Worm (Caenorhabditis elegans): ENCODE measurements around the gene F21G4.6.

The F21G4.6 gene

DNA sequence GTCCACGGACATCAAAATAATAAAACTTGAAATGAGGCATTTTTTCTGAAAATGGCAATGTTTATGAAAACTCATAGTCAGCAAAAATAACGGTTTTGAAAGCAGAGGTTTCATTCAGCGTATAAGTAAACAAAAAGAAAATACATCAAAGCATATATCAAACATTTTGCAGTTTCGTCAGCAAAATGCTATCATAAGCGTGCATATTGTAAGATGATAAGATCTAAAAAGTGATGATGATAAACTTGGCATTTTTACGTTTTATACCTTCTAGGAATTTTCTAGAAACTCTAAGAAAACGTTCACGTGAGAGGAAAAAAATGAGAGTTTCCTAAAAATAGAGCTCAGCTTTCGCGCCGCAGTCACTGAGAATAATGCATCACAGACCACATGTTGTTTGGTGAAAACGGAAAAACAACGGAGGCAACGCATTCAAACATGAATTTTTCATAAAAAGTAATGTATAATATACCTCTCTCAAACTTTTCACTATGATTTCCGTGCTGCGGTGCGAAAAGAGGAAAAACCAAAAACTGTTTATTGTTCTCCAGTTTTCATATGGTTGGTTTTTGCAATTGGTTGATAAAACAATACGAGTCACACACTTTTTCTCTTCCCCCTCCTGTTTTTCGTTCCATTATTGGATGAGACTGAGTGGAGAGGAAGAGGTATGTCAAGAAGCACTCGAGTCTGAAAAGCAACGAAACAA lies 54.2 kb downstream of the F21G4.6 start, which contains the start of the genes gst-36 and R07B1.5 (continued):
- TF ChIP-seq jun-1 (tag; optimal IDR thresholded peaks at IDR 0.05) (no peak), irx-1 (tag; optimal IDR thresholded peaks at IDR 0.05) (no peak), efl-1 (optimal IDR thresholded peaks at IDR 0.05) (no peak), efl-1 (GFP tag; optimal IDR thresholded peaks at IDR 0.05 in 1 of 2) (no peak), C34B4.2 (tag; optimal IDR thresholded peaks at IDR 0.05) (no peak), hlh-17 (GFP tag; optimal IDR thresholded peaks at IDR 0.05; ENCODE audit: borderline replicate concordance) (no peak), nhr-90 (tag; optimal IDR thresholded peaks at IDR 0.05; ENCODE audit: poor library complexity) (no peak), fkh-8 (tag; optimal IDR thresholded peaks at IDR 0.05) (peak; percentile 10), dpl-1 (GFP tag; optimal IDR thresholded peaks at IDR 0.05) (no peak), pax-3 (tag; optimal IDR thresholded peaks at IDR 0.05) (no peak), lin-15B (tag; optimal IDR thresholded peaks at IDR 0.05) (no peak), hpl-2 (GFP tag; optimal IDR thresholded peaks at IDR 0.05) (no peak), elt-3 (tag; optimal IDR thresholded peaks at IDR 0.05) (no peak), ceh-63 (GFP tag; optimal IDR thresholded peaks at IDR 0.05) (no peak), ceh-88 (GFP tag; IDR thresholded peaks at IDR 0.05) (no peak), egl-13 (tag; optimal IDR thresholded peaks at IDR 0.05) (no peak), zag-1 (tag; optimal IDR thresholded peaks at IDR 0.05) (no peak), tlp-1 (tag; optimal IDR thresholded peaks at IDR 0.05) (no peak), nhr-77 (tag; optimal IDR thresholded peaks at IDR 0.05) (no peak), pqm-1 (tag; optimal IDR thresholded peaks at IDR 0.05) (peak; percentile 71), aly-2 (tag; optimal IDR thresholded peaks at IDR 0.05) (no peak), ama-1 (optimal IDR thresholded peaks at IDR 0.05) (no peak), unc-62 (GFP tag; optimal IDR thresholded peaks at IDR 0.05) (no peak), nhr-85 (tag) (no peak), nhr-19 (GFP tag; conservative IDR thresholded peaks at IDR 0.05) (no peak), vab-15 (tag; optimal IDR thresholded peaks at IDR 0.05) (no peak), unc-30 (tag; optimal IDR thresholded peaks at IDR 0.05) (no peak), sox-4 (tag; optimal IDR thresholded peaks at IDR 0.05) (peak; percentile 3), lir-3 (tag; optimal IDR thresholded peaks at IDR 0.05; ENCODE audit: poor library complexity) (no peak), aha-1 (tag; optimal IDR thresholded peaks at IDR 0.05) (no peak), zip-4 (GFP tag; optimal IDR thresholded peaks at IDR 0.05) (no peak), Y116A8C.19 (tag; optimal IDR thresholded peaks at IDR 0.05; ENCODE audit: borderline replicate concordance) (no peak), nhr-71 (tag; optimal IDR thresholded peaks at IDR 0.05) (peak; percentile 44), ztf-4 (tag; optimal IDR thresholded peaks at IDR 0.05) (no peak), nhr-12 (tag; optimal IDR thresholded peaks at IDR 0.05) (no peak), skn-1 (tag; optimal IDR thresholded peaks at IDR 0.05) (no peak), nhr-20 (tag; optimal IDR thresholded peaks at IDR 0.05) (peak; percentile 31), ces-1 (GFP tag; optimal IDR thresholded peaks at IDR 0.05) (no peak)
